Worm (Caenorhabditis elegans) whole organism, midembryonic: ENCODE data around the gene tsfm-1.

Source experiments
- T22C8.4 ChIP-seq: fragments of 200-800 bp; sonication (Bioruptor generic); IDR thresholded peaks from 2 replicates; pipeline ENCODE4 v1.3.6; 2022; ENCODE audit warnings: missing genetic modification characterization, missing compliant biosample characterization
- cog-1 ChIP-seq: sonication (generic microtip); optimal IDR thresholded peaks from 2 replicates; lab custom pipeline; 2016; ENCODE audit warnings: missing genetic modification characterization, missing compliant biosample characterization
- flt-1 ChIP-seq: fragments of 200-800 bp; sonication (Bioruptor generic); IDR thresholded peaks from 2 replicates; pipeline ENCODE4 v1.3.6; 2022; ENCODE audit warnings: missing genetic modification characterization, missing compliant biosample characterization
- klf-2 ChIP-seq: fragments of 200-800 bp; sonication (Bioruptor generic); conservative IDR thresholded peaks from 2 replicates; pipeline ENCODE4 v1.3.6; 2022; ENCODE audit warnings: missing genetic modification reagents, missing genetic modification characterization, missing compliant biosample characterization
- med-1 ChIP-seq: sonication (generic microtip); optimal IDR thresholded peaks from 2 replicates; lab custom pipeline; 2017; ENCODE audit warnings: missing genetic modification characterization, mild to moderate bottlenecking, missing compliant biosample characterization, antibody characterized with exemption, missing genetic modification reagents; ENCODE audit not compliant: insufficient read depth
- ref-1 ChIP-seq: fragments of 200-800 bp; sonication (Bioruptor generic); conservative IDR thresholded peaks from 2 replicates; pipeline ENCODE4 v1.3.6; 2022; ENCODE audit warnings: missing genetic modification reagents, missing genetic modification characterization, missing compliant biosample characterization
- tab-1 ChIP-seq: fragments of 200-800 bp; sonication (Bioruptor generic); IDR thresholded peaks from 2 replicates; pipeline ENCODE4 v1.3.6; 2022; ENCODE audit warnings: missing genetic modification characterization, missing compliant biosample characterization
- ztf-23 ChIP-seq: fragments of 200-800 bp; sonication (Bioruptor generic); IDR thresholded peaks from 2 replicates; pipeline ENCODE4 v1.3.6; 2022; ENCODE audit warnings: missing genetic modification reagents, missing genetic modification characterization, missing compliant biosample characterization
- ztf-29 ChIP-seq: fragments of 200-800 bp; sonication (Bioruptor generic); IDR thresholded peaks from 2 replicates; pipeline ENCODE4 v1.3.6; 2022; ENCODE audit warnings: missing genetic modification reagents, missing genetic modification characterization, missing compliant biosample characterization

The tsfm-1 gene

DNA sequence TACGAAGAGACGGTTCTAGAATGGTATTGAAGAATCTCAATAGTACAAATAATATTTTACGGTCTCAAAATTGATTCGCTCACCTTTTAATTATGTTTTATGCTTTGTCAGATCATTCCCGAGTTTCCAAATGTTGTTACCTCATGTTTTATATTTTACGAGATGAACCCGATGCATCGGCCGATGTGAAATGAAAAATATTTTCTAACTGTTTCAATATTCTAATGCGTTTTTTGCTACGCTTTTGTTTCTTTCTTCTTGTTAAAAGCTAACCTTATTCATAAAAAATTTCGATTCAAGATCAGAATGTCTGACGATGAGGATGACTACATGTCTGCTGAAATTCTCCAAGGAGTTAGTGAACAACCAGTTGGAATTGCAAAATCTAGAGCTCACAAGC lies 20.3 kb downstream of the tsfm-1 start, which contains the start of gene T04H1.5:
Gene T04H1.5 (plus strand): TSS at position 301 of the 400 bp plus-strand sequence.
- no peak for TF ChIP-seq T22C8.4 (GFP tag; lab: Robert Waterston, UW)
- TF ChIP-seq ztf-29 (GFP tag; lab: Robert Waterston, UW), result no peak
- no peak for TF ChIP-seq tab-1 (GFP tag; lab: Robert Waterston, UW)
- TF ChIP-seq flt-1 (GFP tag; lab: Robert Waterston, UW), result no peak
- TF ChIP-seq klf-2 (GFP tag; lab: Robert Waterston, UW), result no peak
- TF ChIP-seq cog-1 (tag; lab: Kevin White, UChicago), result no peak
- no peak for TF ChIP-seq ref-1 (GFP tag; lab: Robert Waterston, UW)
- no peak for TF ChIP-seq ztf-23 (GFP tag; lab: Robert Waterston, UW)
- no peak for TF ChIP-seq med-1

DNA sequence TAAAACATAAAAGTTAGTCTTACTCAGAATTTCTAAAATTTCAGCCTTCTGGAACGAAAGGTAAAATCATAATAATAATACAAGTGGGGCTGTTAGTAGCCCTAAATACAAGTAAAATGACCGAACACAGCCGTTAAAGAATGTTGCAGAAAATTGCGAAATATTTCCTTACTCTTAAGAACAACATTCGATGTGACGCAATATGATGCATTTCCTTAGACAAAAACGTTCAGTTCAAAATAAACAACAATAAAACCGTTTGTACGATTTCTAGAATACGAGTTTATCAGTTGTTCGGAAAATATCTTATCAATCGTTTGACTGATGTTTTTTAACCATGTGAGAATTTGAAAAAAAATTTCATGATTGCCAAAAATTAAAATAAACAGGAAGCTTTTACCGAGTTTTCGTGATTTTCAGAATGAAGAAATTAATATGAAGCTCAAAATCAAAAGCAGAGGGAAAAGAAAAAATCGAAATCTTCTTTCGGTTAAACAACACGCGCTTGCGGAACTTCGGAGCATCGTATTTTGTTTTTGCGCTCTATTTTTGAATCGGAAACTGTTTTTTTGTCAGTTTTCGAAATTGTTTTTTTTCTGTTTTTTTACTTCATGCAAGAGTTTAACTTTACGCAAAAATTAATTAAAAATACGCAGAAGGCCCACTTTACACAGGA lies 25.4 kb downstream of the tsfm-1 start:
- TF ChIP-seq ztf-29 (GFP tag; lab: Robert Waterston, UW), result no peak
- TF ChIP-seq med-1, result no peak
- no peak for TF ChIP-seq cog-1 (tag; lab: Kevin White, UChicago)
- TF ChIP-seq ref-1 (GFP tag; lab: Robert Waterston, UW), result no peak
- no peak for TF ChIP-seq ztf-23 (GFP tag; lab: Robert Waterston, UW)
- TF ChIP-seq flt-1 (GFP tag; lab: Robert Waterston, UW), result no peak
- TF ChIP-seq klf-2 (GFP tag; lab: Robert Waterston, UW), result no peak
- no peak for TF ChIP-seq tab-1 (GFP tag; lab: Robert Waterston, UW)
- TF ChIP-seq T22C8.4 (GFP tag; lab: Robert Waterston, UW), result no peak

- TF ChIP-seq ref-1 (GFP tag; lab: Robert Waterston, UW) (no peak), med-1 (no peak), ztf-29 (GFP tag; lab: Robert Waterston, UW) (no peak), T22C8.4 (GFP tag; lab: Robert Waterston, UW) (no peak), ztf-23 (GFP tag; lab: Robert Waterston, UW) (no peak), cog-1 (tag; lab: Kevin White, UChicago) (no peak)
Observed at ce11 chrV:12244980-12245742, 26.2 kb downstream of the tsfm-1 start, which contains the start of the genes T04H1.13, slfl-5 and rad-50. TSS of gene T04H1.13 (minus strand) at chrV:12245030. TSS of gene slfl-5 (minus strand) at chrV:12245044. TSS of gene rad-50 (plus strand) at chrV:12245646.

DNA sequence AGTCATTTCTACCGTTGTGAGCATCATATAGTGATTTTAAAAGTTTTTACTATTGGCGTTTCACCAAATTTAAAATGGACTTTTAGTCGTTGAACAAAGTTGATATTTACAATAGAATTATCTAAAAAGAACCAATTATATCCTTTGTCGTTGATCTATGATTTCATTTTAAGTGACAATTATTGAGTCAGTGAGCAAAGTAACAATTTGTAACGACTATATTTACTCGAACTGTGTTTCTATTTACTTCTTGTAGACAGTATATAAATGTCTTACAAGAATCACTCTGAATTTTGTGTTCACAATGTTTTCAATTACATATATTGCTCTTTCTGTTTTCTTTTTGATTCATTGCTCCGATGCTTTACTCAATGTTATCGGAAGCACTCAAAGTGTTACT lies 30.2 kb downstream of the tsfm-1 start, which contains the start of gene ttr-22:
Gene ttr-22 (plus strand): TSS at position 301 of the 400 bp plus-strand sequence.
- TF ChIP-seq klf-2 (GFP tag; lab: Robert Waterston, UW), result no peak
- no peak for TF ChIP-seq ztf-29 (GFP tag; lab: Robert Waterston, UW)
- no peak for TF ChIP-seq flt-1 (GFP tag; lab: Robert Waterston, UW)
- TF ChIP-seq ref-1 (GFP tag; lab: Robert Waterston, UW), result no peak
- TF ChIP-seq cog-1 (tag; lab: Kevin White, UChicago), result no peak
- TF ChIP-seq T22C8.4 (GFP tag; lab: Robert Waterston, UW), result no peak
- TF ChIP-seq ztf-23 (GFP tag; lab: Robert Waterston, UW), result no peak
- no peak for TF ChIP-seq med-1
- TF ChIP-seq tab-1 (GFP tag; lab: Robert Waterston, UW), result no peak

DNA sequence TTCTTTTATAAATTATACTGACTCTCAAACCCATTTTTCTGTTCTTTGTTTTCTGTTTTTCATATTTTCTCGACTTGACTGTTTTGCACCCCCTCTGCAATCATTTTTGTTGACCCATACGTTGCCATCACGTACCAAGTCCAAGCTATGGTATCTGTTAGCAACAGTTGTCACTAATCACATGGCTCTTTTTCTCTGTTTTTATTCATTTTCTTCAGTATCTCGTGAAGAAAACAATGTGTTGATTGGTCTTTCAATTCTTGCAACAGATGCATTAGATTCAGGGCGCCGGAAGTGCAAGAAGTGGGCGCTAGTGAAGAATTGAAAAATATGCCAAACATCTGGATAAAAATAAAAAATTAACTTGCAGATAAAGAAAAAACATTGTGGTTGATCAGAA lies 35.8 kb downstream of the tsfm-1 start:
- TF ChIP-seq ztf-23 (GFP tag; lab: Robert Waterston, UW) (no peak), flt-1 (GFP tag; lab: Robert Waterston, UW) (no peak), cog-1 (tag; lab: Kevin White, UChicago) (no peak), med-1 (no peak), T22C8.4 (GFP tag; lab: Robert Waterston, UW) (no peak), ztf-29 (GFP tag; lab: Robert Waterston, UW) (no peak), tab-1 (GFP tag; lab: Robert Waterston, UW) (no peak), klf-2 (GFP tag; lab: Robert Waterston, UW) (no peak), ref-1 (GFP tag; lab: Robert Waterston, UW) (no peak)

DNA sequence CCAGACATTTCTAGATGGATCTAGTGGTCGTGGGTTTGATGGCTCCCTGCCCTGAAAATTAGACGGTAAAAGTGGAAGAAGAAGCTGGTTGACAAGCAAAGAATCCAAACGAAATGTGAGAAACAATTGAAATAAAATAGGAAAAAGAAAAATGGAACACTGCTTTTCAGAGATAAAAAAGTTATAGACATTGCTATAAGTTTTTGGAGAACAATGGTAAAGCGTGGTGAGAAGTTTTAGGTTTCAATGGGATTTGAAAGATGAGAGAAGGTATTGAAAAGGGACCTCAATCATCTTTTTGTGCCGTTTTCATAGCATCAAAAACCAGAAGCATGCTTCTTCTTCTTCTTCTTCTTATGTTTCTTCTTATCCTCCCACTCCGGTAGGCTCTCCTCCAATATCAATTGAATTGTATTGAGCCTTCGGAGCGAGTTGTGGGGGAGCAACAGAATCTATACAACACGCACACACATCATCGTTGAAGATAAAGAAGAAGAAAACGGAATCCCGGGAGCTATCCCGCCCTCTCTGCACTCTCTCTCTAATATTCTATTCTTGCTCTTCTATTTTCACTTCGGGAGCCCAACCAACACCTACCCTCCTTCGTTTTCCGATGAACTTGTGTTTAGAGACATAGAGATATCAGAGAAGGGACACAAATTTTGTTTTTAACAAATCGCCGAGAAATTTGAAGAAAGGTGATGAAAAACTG lies 36.9 kb downstream of the tsfm-1 start, which contains the start of gene myo-3:
Gene myo-3 (minus strand): TSS at position 51 of the 712 bp plus-strand sequence.
- TF ChIP-seq tab-1 (GFP tag; lab: Robert Waterston, UW), result no peak
- TF ChIP-seq T22C8.4 (GFP tag; lab: Robert Waterston, UW), result no peak
- TF ChIP-seq ref-1 (GFP tag; lab: Robert Waterston, UW), result no peak
- TF ChIP-seq med-1, result no peak
- TF ChIP-seq ztf-23 (GFP tag; lab: Robert Waterston, UW), result no peak
- TF ChIP-seq flt-1 (GFP tag; lab: Robert Waterston, UW), result no peak
- no peak for TF ChIP-seq cog-1 (tag; lab: Kevin White, UChicago)
- TF ChIP-seq ztf-29 (GFP tag; lab: Robert Waterston, UW), result no peak
- no peak for TF ChIP-seq klf-2 (GFP tag; lab: Robert Waterston, UW)

DNA sequence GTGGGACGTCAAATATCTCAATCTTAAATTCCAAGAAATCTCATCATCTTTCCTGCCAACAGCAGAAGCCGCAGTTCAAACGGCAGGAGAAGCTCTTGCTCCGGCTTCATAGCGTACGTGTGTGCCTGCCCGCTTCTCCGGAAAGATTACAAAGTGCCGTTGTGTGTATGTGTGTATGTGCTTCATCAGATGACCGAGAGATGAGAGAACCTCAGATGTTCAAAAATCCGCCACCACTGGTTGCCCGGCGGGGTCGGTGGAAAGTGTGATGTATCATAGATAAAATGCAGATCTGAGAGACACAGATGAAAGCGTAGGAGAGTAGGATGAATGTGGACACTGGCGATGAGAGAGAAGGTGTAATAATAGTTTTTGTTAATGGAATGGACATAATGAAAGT lies 37.9 kb downstream of the tsfm-1 start:
- TF ChIP-seq ztf-23 (GFP tag; lab: Robert Waterston, UW) (no peak), T22C8.4 (GFP tag; lab: Robert Waterston, UW) (no peak), ztf-29 (GFP tag; lab: Robert Waterston, UW) (no peak), tab-1 (GFP tag; lab: Robert Waterston, UW) (no peak), ref-1 (GFP tag; lab: Robert Waterston, UW) (no peak), med-1 (no peak), klf-2 (GFP tag; lab: Robert Waterston, UW) (no peak), cog-1 (tag; lab: Kevin White, UChicago) (no peak), flt-1 (GFP tag; lab: Robert Waterston, UW) (no peak)
